Fruit fly (Drosophila melanogaster): ENCODE results near the gene bbg.

The bbg gene

dm6 chr3L:14517525-14517924 is 18.6 kb downstream of the bbg start, which contains the start of gene CG9592:
Gene CG9592 (plus strand): TSS chr3L:14517825.
- no peak for TF ChIP-seq CG8119 (GFP tag; IDR thresholded peaks at IDR 0.05)
- no peak for TF ChIP-seq Eip78C (GFP tag)
- no peak for TF ChIP-seq CG4318 (GFP tag; optimal IDR thresholded peaks at IDR 0.05)
- no peak for TF ChIP-seq CG1621 (tag; optimal IDR thresholded peaks at IDR 0.05)
- no peak for TF ChIP-seq svp (GFP tag)
- TF ChIP-seq Eip75B (GFP tag; optimal IDR thresholded peaks at IDR 0.05), result no peak
- no peak for TF ChIP-seq Hr38 (GFP tag; optimal IDR thresholded peaks at IDR 0.05)
- TF ChIP-seq Gug (GFP tag; IDR thresholded peaks at IDR 0.05), result no peak
- TF ChIP-seq Ets21C (GFP tag; optimal IDR thresholded peaks at IDR 0.05), result no peak
- no peak for TF ChIP-seq Hr4 (GFP tag; optimal IDR thresholded peaks at IDR 0.05)
- no peak for TF ChIP-seq cyc (GFP tag; optimal IDR thresholded peaks at IDR 0.05)
- no peak for TF ChIP-seq Lpt (GFP tag; optimal IDR thresholded peaks at IDR 0.05)
- no peak for TF ChIP-seq CG10669 (GFP tag; optimal IDR thresholded peaks at IDR 0.05)
- TF ChIP-seq spab (GFP tag; optimal IDR thresholded peaks at IDR 0.05), result no peak

- TF ChIP-seq Eip93F (GFP tag; optimal IDR thresholded peaks at IDR 0.05), result no peak
- no peak for TF ChIP-seq Sox14 (GFP tag; optimal IDR thresholded peaks at IDR 0.05)
- TF ChIP-seq CG16779 (tag; optimal IDR thresholded peaks at IDR 0.05), result no peak
- no peak for TF ChIP-seq CG10631 (GFP tag; optimal IDR thresholded peaks at IDR 0.05)
- no peak for TF ChIP-seq CG6808 (GFP tag; optimal IDR thresholded peaks at IDR 0.05)
- TF ChIP-seq Ets96B (tag; optimal IDR thresholded peaks at IDR 0.05), result no peak
- TF ChIP-seq fd85E (GFP tag; optimal IDR thresholded peaks at IDR 0.05), result no peak
- peak; percentile 10 for TF ChIP-seq Lpt (GFP tag; optimal IDR thresholded peaks at IDR 0.05)
- TF ChIP-seq topi (GFP tag; optimal IDR thresholded peaks at IDR 0.05), result no peak
- no peak for TF ChIP-seq fd59A (GFP tag; optimal IDR thresholded peaks at IDR 0.05)
- no peak for TF ChIP-seq spab (GFP tag; optimal IDR thresholded peaks at IDR 0.05)
- no peak for TF ChIP-seq dsx (GFP tag; optimal IDR thresholded peaks at IDR 0.05; ENCODE audit: poor library complexity, severe bottlenecking)
- TF ChIP-seq Hr39 (GFP tag; optimal IDR thresholded peaks at IDR 0.05), result no peak
- TF ChIP-seq CG6854 (GFP tag; optimal IDR thresholded peaks at IDR 0.05), result peak; percentile 71
- TF ChIP-seq CG3919 (GFP tag; optimal IDR thresholded peaks at IDR 0.05), result no peak
- no peak for TF ChIP-seq CG8632 (GFP tag; optimal IDR thresholded peaks at IDR 0.05)
- TF ChIP-seq CG34406 (GFP tag; optimal IDR thresholded peaks at IDR 0.05), result peak; percentile 2
- no peak for TF ChIP-seq esn (GFP tag; optimal IDR thresholded peaks at IDR 0.05)
- peak; percentile 22 for TF ChIP-seq dac (GFP tag; optimal IDR thresholded peaks at IDR 0.05)
- TF ChIP-seq ss (GFP tag; optimal IDR thresholded peaks at IDR 0.05), result no peak
- no peak for TF ChIP-seq Eip75B (GFP tag; optimal IDR thresholded peaks at IDR 0.05)
- no peak for TF ChIP-seq Blimp-1 (GFP tag; optimal IDR thresholded peaks at IDR 0.05)
- peak; percentile 27 for TF ChIP-seq Hr4 (GFP tag; optimal IDR thresholded peaks at IDR 0.05)
- TF ChIP-seq CG11762 (GFP tag; optimal IDR thresholded peaks at IDR 0.05; ENCODE audit: insufficient read depth), result no peak
- peak; percentile 4 for TF ChIP-seq OdsH (GFP tag; optimal IDR thresholded peaks at IDR 0.05)
- TF ChIP-seq CG8319 (GFP tag; optimal IDR thresholded peaks at IDR 0.05), result no peak
- TF ChIP-seq cyc (GFP tag; optimal IDR thresholded peaks at IDR 0.05), result no peak
- no peak for TF ChIP-seq CG3032 (tag; optimal IDR thresholded peaks at IDR 0.05)
- TF ChIP-seq vri (GFP tag; optimal IDR thresholded peaks at IDR 0.05), result no peak
- no peak for TF ChIP-seq Sox15 (GFP tag; optimal IDR thresholded peaks at IDR 0.05)
- no peak for TF ChIP-seq acj6 (GFP tag; optimal IDR thresholded peaks at IDR 0.05)
- no peak for TF ChIP-seq CG11902 (GFP tag; optimal IDR thresholded peaks at IDR 0.05)
- no peak for TF ChIP-seq svp (GFP tag)
- peak; percentile 22 for TF ChIP-seq Eip78C (GFP tag)
- TF ChIP-seq CG1621 (tag; optimal IDR thresholded peaks at IDR 0.05), result no peak
- peak; percentile 57 for TF ChIP-seq CG6276 (GFP tag; optimal IDR thresholded peaks at IDR 0.05)
- TF ChIP-seq CG7368 (GFP tag; optimal IDR thresholded peaks at IDR 0.05), result peak; percentile 2
- TF ChIP-seq CG9139 (GFP tag; optimal IDR thresholded peaks at IDR 0.05), result no peak
- TF ChIP-seq Gug (GFP tag; IDR thresholded peaks at IDR 0.05), result no peak
- TF ChIP-seq pdm3 (GFP tag; optimal IDR thresholded peaks at IDR 0.05), result no peak
- no peak for TF ChIP-seq salr (GFP tag; optimal IDR thresholded peaks at IDR 0.05)
- TF ChIP-seq CG6792 (GFP tag; optimal IDR thresholded peaks at IDR 0.05), result no peak
- TF ChIP-seq CG8119 (GFP tag; IDR thresholded peaks at IDR 0.05), result peak; percentile 75
- TF ChIP-seq Ets21C (GFP tag; optimal IDR thresholded peaks at IDR 0.05), result no peak
- no peak for TF ChIP-seq CG6163 (GFP tag; IDR thresholded peaks at IDR 0.05)
- TF ChIP-seq CG4318 (GFP tag; optimal IDR thresholded peaks at IDR 0.05), result no peak
- TF ChIP-seq Hr38 (GFP tag; optimal IDR thresholded peaks at IDR 0.05), result no peak
- peak; percentile 36; the same call in 1 of the 3 replicates for TF ChIP-seq eg (GFP tag; IDR thresholded peaks at IDR 0.05)
These were observed 20.4 kb downstream of the bbg start for dm6 chr3L:14515690-14516089.

All from whole organism, prepupa.